Worm (Caenorhabditis elegans) whole organism, dauer: ENCODE data around the gene C34F11.8.

Source experiments
- unc-62 ChIP-seq: sonication (generic microtip); optimal IDR thresholded peaks from 2 replicates; lab custom pipeline; 2017; ENCODE audit warnings: missing biosample characterization, missing genetic modification reagents, missing genetic modification characterization

Gene C34F11.8

ce11 chrII:5212675-5213074 is 1.9 kb upstream of the C34F11.8 start, which contains the start of gene C34F11.1:
Gene C34F11.1, plus strand, starts transcription at chrII:5212975.
- TF ChIP-seq unc-62 (GFP tag; lab: Kevin White, UChicago), result no peak

- TF ChIP-seq unc-62 (GFP tag; lab: Kevin White, UChicago), result no peak
Observed at ce11 chrII:5211970-5212369, 1.2 kb upstream of the C34F11.8 start, which contains the start of gene C34F11.2. Gene C34F11.2, plus strand, starts transcription at chrII:5212270.

DNA sequence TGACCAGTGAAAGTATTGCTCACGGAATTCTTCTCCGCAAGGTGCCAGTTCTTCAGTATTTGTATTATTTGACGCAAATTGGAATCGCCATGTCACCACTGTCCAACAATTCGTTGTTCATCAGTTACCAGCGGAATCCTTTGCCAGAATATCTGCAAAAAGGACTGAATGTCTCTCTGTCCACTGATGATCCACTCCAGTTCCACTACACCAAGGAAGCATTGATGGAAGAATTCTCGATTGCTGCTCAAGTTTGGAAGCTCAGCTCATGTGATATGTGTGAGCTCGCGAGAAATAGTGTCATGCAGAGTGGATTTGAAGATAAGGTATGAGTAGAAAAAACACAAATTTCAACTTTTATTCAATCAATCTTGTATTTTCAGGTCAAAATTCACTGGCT is 1.6 kb downstream of the C34F11.8 start:
- no peak for TF ChIP-seq unc-62 (GFP tag; lab: Kevin White, UChicago)

DNA sequence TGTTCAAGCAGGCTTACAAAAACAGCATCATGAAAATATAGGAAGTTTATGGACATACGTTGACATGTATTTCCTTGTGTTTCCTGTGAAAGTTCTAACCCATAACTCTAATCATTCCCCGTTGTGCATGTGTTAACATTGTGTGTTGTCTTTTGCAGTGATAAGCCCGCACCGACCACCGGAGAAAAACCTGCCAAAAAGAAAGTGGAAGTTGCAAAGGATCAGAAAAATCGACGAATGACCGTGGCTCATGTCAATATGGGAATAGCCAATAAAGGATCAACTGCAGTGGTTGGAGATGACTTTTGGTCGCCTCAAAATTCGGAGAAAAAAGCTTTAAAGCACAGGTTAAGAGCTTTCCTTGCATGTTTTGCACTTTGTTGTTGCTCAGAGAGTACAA is 5.5 kb downstream of the C34F11.8 start:
- no peak for TF ChIP-seq unc-62 (GFP tag; lab: Kevin White, UChicago)

- no peak for TF ChIP-seq unc-62 (GFP tag; lab: Kevin White, UChicago)
Observed at ce11 chrII:5202930-5203329, 7.8 kb downstream of the C34F11.8 start, which contains the start of gene ampd-1. Gene ampd-1, plus strand, starts transcription at chrII:5203322.

ce11 chrII:5201922-5202562 is 8.7 kb downstream of the C34F11.8 start:
- no peak for TF ChIP-seq unc-62 (GFP tag; lab: Kevin White, UChicago)

DNA sequence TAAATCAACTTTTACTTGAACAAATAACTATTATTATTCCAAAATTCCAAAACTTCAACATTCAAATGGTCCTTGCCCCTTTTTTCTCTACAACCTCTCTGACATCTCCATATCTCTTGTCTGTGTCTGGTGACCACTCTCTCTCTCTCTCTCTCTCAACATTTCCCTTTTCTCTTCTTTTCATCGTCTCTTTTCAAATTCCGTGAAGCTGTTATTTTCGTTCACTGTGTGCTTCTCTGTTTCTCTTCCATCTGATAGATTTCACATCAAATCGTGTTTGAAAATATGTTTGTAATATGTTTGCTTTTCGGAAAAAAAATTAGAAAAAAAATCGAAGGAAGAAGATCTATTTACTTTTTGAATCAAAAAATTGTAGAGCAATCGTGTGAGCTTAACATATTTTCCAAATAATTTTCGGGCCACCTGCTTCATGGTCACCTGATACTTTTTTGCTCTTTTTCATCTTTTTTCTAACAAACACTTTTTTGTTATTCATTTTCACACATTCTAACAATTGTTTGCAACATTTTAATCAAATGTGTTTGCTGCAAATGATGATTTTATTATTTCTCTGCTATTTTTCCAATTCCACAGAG is 9.7 kb downstream of the C34F11.8 start:
- no peak for TF ChIP-seq unc-62 (GFP tag; lab: Kevin White, UChicago)

ce11 chrII:5199497-5199896 is 11.3 kb downstream of the C34F11.8 start, which contains the start of gene msp-50:
Gene msp-50, plus strand, starts transcription at chrII:5199797.
- TF ChIP-seq unc-62 (GFP tag; lab: Kevin White, UChicago), result no peak

DNA sequence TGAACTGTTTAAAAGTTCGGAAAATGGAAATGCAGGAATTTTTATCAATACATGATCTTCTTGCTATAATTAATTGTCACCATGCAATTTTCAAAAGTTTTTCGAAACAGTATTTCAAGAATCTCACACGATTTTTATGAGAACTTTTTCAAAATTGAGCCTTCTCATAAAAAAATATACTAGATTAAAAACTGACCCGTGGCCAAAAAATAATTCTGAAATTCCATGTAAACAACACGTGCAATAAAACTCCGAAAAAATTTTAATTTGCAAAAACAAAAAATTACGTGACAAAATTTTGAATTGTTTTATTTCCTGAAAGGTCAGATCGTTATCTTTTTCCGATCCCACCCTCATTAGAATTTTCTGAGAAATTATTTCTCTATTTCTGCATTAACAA is 15.3 kb downstream of the C34F11.8 start, which contains the start of gene C34F11.5:
C34F11.5 (plus strand) TSS at position 301 of the 400 bp plus-strand sequence.
- no peak for TF ChIP-seq unc-62 (GFP tag; lab: Kevin White, UChicago)

ce11 chrII:5194066-5194465 is 16.7 kb downstream of the C34F11.8 start, which contains the start of gene msp-49:
Gene msp-49, plus strand, starts transcription at chrII:5194366.
- TF ChIP-seq unc-62 (GFP tag; lab: Kevin White, UChicago), result no peak

DNA sequence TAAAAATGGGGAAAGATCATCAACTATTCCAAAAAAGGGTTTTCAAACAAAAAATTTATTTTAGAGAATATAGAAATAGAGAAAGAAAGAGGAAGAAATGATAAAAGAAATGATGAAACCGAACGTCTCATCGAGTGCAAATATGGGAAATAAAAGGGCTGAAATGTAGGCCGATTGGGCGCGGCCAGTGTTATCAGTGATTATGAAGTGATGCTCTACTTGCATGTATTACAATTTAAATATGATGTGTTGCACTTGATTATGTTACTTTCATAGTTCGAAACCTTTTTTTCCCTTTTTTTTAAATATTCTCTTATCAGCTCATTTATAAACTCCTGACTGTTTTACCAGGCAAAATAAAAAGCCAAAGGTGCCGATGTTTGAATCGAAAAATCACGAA is 19.0 kb downstream of the C34F11.8 start:
- no peak for TF ChIP-seq unc-62 (GFP tag; lab: Kevin White, UChicago)

ce11 chrII:5187934-5188333 is 22.8 kb downstream of the C34F11.8 start:
- no peak for TF ChIP-seq unc-62 (GFP tag; lab: Kevin White, UChicago)

DNA sequence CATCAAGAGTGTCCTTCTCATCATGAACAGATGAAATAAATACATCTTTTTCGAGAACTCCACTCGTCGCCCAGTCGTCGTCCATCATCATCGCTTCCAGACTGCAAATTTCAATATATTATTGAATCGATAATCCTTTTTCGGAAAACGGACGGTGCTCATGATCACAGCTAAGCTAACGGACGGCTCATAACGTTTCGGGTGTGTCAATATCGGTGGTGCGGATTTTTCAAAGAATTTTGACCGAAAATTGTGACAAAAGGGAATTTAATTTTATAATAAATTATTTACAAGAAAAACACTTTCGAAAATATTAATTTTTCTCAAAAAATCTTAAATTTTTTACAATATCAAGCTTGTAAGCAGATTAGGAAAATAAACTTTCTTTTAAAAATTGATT is 23.3 kb downstream of the C34F11.8 start, which contains the start of gene crh-2:
crh-2 (minus strand) TSS at position 101 of the 400 bp plus-strand sequence.
- TF ChIP-seq unc-62 (GFP tag; lab: Kevin White, UChicago), result no peak

DNA sequence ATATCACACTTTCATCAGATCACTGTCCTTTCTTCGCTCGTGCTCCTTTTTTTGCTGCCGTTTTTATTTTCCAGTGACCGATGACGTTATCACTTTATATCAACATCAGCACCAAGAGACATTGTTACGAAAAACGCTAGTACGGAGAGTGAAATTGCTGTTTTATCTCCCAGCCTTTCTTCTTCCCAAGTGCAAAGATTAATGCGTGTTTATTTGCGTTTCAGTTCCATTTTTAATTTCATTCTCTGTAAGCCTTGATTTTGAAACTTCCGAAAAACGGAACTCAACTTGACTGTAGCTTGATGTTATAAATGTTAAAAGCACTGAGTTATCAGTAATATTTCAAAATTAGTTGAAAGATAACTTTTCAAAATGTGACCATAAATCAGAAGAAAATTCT is 23.9 kb downstream of the C34F11.8 start:
- no peak for TF ChIP-seq unc-62 (GFP tag; lab: Kevin White, UChicago)

ce11 chrII:5185955-5186539 is 24.7 kb downstream of the C34F11.8 start:
- TF ChIP-seq unc-62 (GFP tag; lab: Kevin White, UChicago), result no peak
